Worm (Caenorhabditis elegans): ENCODE results near the gene clec-84.

clec-84 gene

ce11 chrIV:2803652-2804051 lies 38.6 kb upstream of the clec-84 start, which contains the start of gene Y54G2A.32:
Gene Y54G2A.32, plus strand, starts transcription at chrIV:2803952.
- TF ChIP-seq F13C5.2 (tag; optimal IDR thresholded peaks at IDR 0.05) (no peak), hmg-4 (GFP tag; optimal IDR thresholded peaks at IDR 0.05) (no peak), ceh-36 (tag; optimal IDR thresholded peaks at IDR 0.05) (no peak), tbx-37 (GFP tag; conservative IDR thresholded peaks at IDR 0.05) (no peak), flt-1 (GFP tag; IDR thresholded peaks at IDR 0.05) (no peak), tbx-11 (GFP tag; IDR thresholded peaks at IDR 0.05) (no peak), scrt-1 (GFP tag; IDR thresholded peaks at IDR 0.05) (no peak), B0310.2 (tag; optimal IDR thresholded peaks at IDR 0.05) (no peak), ama-1 (optimal IDR thresholded peaks at IDR 0.05) (no peak), hmbx-1 (tag; optimal IDR thresholded peaks at IDR 0.05) (no peak), tra-4 (tag; optimal IDR thresholded peaks at IDR 0.05) (no peak), ets-7 (tag; optimal IDR thresholded peaks at IDR 0.05) (no peak), hnd-1 (tag; optimal IDR thresholded peaks at IDR 0.05) (no peak), pes-1 (GFP tag; IDR thresholded peaks at IDR 0.05) (no peak), ceh-13 (GFP tag; optimal IDR thresholded peaks at IDR 0.05) (no peak), aly-1 (tag; optimal IDR thresholded peaks at IDR 0.05) (no peak), sea-1 (GFP tag; conservative IDR thresholded peaks at IDR 0.05) (no peak)

- peak; percentile 87 for TF ChIP-seq hmg-4 (GFP tag; optimal IDR thresholded peaks at IDR 0.05)
- TF ChIP-seq pes-1 (GFP tag; IDR thresholded peaks at IDR 0.05) = peak; percentile 88
- TF ChIP-seq ceh-13 (GFP tag; optimal IDR thresholded peaks at IDR 0.05) = peak; percentile 80
- TF ChIP-seq scrt-1 (GFP tag; IDR thresholded peaks at IDR 0.05) = peak; percentile 82
- TF ChIP-seq tbx-37 (GFP tag; conservative IDR thresholded peaks at IDR 0.05) = peak; percentile 64; the same call in 1 of the 2 replicates
- TF ChIP-seq B0310.2 (tag; optimal IDR thresholded peaks at IDR 0.05) = peak; percentile 81
- peak; percentile 85 for TF ChIP-seq flt-1 (GFP tag; IDR thresholded peaks at IDR 0.05)
- TF ChIP-seq ets-7 (tag; optimal IDR thresholded peaks at IDR 0.05) = peak; percentile 37
- peak; percentile 81 for TF ChIP-seq tbx-11 (GFP tag; IDR thresholded peaks at IDR 0.05)
- peak; percentile 67 for TF ChIP-seq ceh-36 (tag; optimal IDR thresholded peaks at IDR 0.05)
- peak; percentile 49 for TF ChIP-seq hmbx-1 (tag; optimal IDR thresholded peaks at IDR 0.05)
- TF ChIP-seq F13C5.2 (tag; optimal IDR thresholded peaks at IDR 0.05) = no peak
- TF ChIP-seq sea-1 (GFP tag; conservative IDR thresholded peaks at IDR 0.05) = peak; percentile 88
- no peak for TF ChIP-seq ama-1 (optimal IDR thresholded peaks at IDR 0.05)
- peak; percentile 30 for TF ChIP-seq tra-4 (tag; optimal IDR thresholded peaks at IDR 0.05)
- TF ChIP-seq hnd-1 (tag; optimal IDR thresholded peaks at IDR 0.05) = peak; percentile 69
- TF ChIP-seq aly-1 (tag; optimal IDR thresholded peaks at IDR 0.05) = peak; percentile 65
Observed at ce11 chrIV:2805525-2805924, 36.7 kb upstream of the clec-84 start, which contains the start of gene Y54G2A.45. Gene Y54G2A.45, plus strand, starts transcription at chrIV:2805857.

- 0 out of 2 replicates have a peak, but pooled peaks have one; percentile 27 for TF ChIP-seq flt-1 (GFP tag; IDR thresholded peaks at IDR 0.05)
- no peak for TF ChIP-seq tbx-11 (GFP tag; IDR thresholded peaks at IDR 0.05)
- TF ChIP-seq tra-4 (tag; optimal IDR thresholded peaks at IDR 0.05) = no peak
- TF ChIP-seq ceh-36 (tag; optimal IDR thresholded peaks at IDR 0.05) = no peak
- TF ChIP-seq F13C5.2 (tag; optimal IDR thresholded peaks at IDR 0.05) = no peak
- no peak for TF ChIP-seq hmg-4 (GFP tag; optimal IDR thresholded peaks at IDR 0.05)
- TF ChIP-seq hnd-1 (tag; optimal IDR thresholded peaks at IDR 0.05) = no peak
- TF ChIP-seq sea-1 (GFP tag; conservative IDR thresholded peaks at IDR 0.05) = no peak
- no peak for TF ChIP-seq ets-7 (tag; optimal IDR thresholded peaks at IDR 0.05)
- TF ChIP-seq ceh-13 (GFP tag; optimal IDR thresholded peaks at IDR 0.05) = no peak
- TF ChIP-seq ama-1 (optimal IDR thresholded peaks at IDR 0.05) = no peak
- TF ChIP-seq hmbx-1 (tag; optimal IDR thresholded peaks at IDR 0.05) = no peak
- TF ChIP-seq pes-1 (GFP tag; IDR thresholded peaks at IDR 0.05) = 0 out of 2 replicates have a peak, but pooled peaks have one; percentile 22
- TF ChIP-seq aly-1 (tag; optimal IDR thresholded peaks at IDR 0.05) = no peak
- peak; percentile 42; the same call in 1 of the 2 replicates for TF ChIP-seq scrt-1 (GFP tag; IDR thresholded peaks at IDR 0.05)
- no peak for TF ChIP-seq B0310.2 (tag; optimal IDR thresholded peaks at IDR 0.05)
- no peak for TF ChIP-seq tbx-37 (GFP tag; conservative IDR thresholded peaks at IDR 0.05)
Observed at ce11 chrIV:2808154-2808553, 34.1 kb upstream of the clec-84 start.

ce11 chrIV:2809208-2809607 lies 33.1 kb upstream of the clec-84 start, which contains the start of gene Y54G2A.76:
Gene Y54G2A.76, plus strand, starts transcription at chrIV:2809410.
- no peak for TF ChIP-seq hnd-1 (tag; optimal IDR thresholded peaks at IDR 0.05)
- no peak for TF ChIP-seq tbx-11 (GFP tag; IDR thresholded peaks at IDR 0.05)
- TF ChIP-seq scrt-1 (GFP tag; IDR thresholded peaks at IDR 0.05) = no peak
- TF ChIP-seq ama-1 (optimal IDR thresholded peaks at IDR 0.05) = no peak
- TF ChIP-seq tbx-37 (GFP tag; conservative IDR thresholded peaks at IDR 0.05) = no peak
- no peak for TF ChIP-seq tra-4 (tag; optimal IDR thresholded peaks at IDR 0.05)
- no peak for TF ChIP-seq flt-1 (GFP tag; IDR thresholded peaks at IDR 0.05)
- no peak for TF ChIP-seq ceh-36 (tag; optimal IDR thresholded peaks at IDR 0.05)
- no peak for TF ChIP-seq ets-7 (tag; optimal IDR thresholded peaks at IDR 0.05)
- no peak for TF ChIP-seq pes-1 (GFP tag; IDR thresholded peaks at IDR 0.05)

ce11 chrIV:2817038-2817437 lies 25.2 kb upstream of the clec-84 start:
- no peak for TF ChIP-seq tbx-11 (GFP tag; IDR thresholded peaks at IDR 0.05)
- TF ChIP-seq hnd-1 (tag; optimal IDR thresholded peaks at IDR 0.05) = no peak
- TF ChIP-seq B0310.2 (tag; optimal IDR thresholded peaks at IDR 0.05) = no peak
- TF ChIP-seq tra-4 (tag; optimal IDR thresholded peaks at IDR 0.05) = no peak
- no peak for TF ChIP-seq ceh-13 (GFP tag; optimal IDR thresholded peaks at IDR 0.05)
- no peak for TF ChIP-seq ama-1 (optimal IDR thresholded peaks at IDR 0.05)
- TF ChIP-seq ets-7 (tag; optimal IDR thresholded peaks at IDR 0.05) = no peak
- no peak for TF ChIP-seq hmg-4 (GFP tag; optimal IDR thresholded peaks at IDR 0.05)
- TF ChIP-seq ceh-36 (tag; optimal IDR thresholded peaks at IDR 0.05) = no peak
- no peak for TF ChIP-seq hmbx-1 (tag; optimal IDR thresholded peaks at IDR 0.05)
- no peak for TF ChIP-seq flt-1 (GFP tag; IDR thresholded peaks at IDR 0.05)
- TF ChIP-seq sea-1 (GFP tag; conservative IDR thresholded peaks at IDR 0.05) = no peak
- TF ChIP-seq aly-1 (tag; optimal IDR thresholded peaks at IDR 0.05) = no peak
- TF ChIP-seq pes-1 (GFP tag; IDR thresholded peaks at IDR 0.05) = no peak
- TF ChIP-seq scrt-1 (GFP tag; IDR thresholded peaks at IDR 0.05) = no peak

ce11 chrIV:2819633-2820032 lies 22.6 kb upstream of the clec-84 start, which contains the start of gene Y54G2A.13:
Gene Y54G2A.13, minus strand, starts transcription at chrIV:2819733.
- TF ChIP-seq tbx-11 (GFP tag; IDR thresholded peaks at IDR 0.05) (no peak), hmbx-1 (tag; optimal IDR thresholded peaks at IDR 0.05) (no peak), hmg-4 (GFP tag; optimal IDR thresholded peaks at IDR 0.05) (no peak), ama-1 (optimal IDR thresholded peaks at IDR 0.05) (no peak), ceh-36 (tag; optimal IDR thresholded peaks at IDR 0.05) (no peak), sea-1 (GFP tag; conservative IDR thresholded peaks at IDR 0.05) (no peak), B0310.2 (tag; optimal IDR thresholded peaks at IDR 0.05) (no peak), scrt-1 (GFP tag; IDR thresholded peaks at IDR 0.05) (no peak), tra-4 (tag; optimal IDR thresholded peaks at IDR 0.05) (no peak), ceh-13 (GFP tag; optimal IDR thresholded peaks at IDR 0.05) (no peak), ets-7 (tag; optimal IDR thresholded peaks at IDR 0.05) (no peak)

Data from whole organism, early embryonic.